Worm (Caenorhabditis elegans): ENCODE results near the gene twk-16.

Gene twk-16

DNA sequence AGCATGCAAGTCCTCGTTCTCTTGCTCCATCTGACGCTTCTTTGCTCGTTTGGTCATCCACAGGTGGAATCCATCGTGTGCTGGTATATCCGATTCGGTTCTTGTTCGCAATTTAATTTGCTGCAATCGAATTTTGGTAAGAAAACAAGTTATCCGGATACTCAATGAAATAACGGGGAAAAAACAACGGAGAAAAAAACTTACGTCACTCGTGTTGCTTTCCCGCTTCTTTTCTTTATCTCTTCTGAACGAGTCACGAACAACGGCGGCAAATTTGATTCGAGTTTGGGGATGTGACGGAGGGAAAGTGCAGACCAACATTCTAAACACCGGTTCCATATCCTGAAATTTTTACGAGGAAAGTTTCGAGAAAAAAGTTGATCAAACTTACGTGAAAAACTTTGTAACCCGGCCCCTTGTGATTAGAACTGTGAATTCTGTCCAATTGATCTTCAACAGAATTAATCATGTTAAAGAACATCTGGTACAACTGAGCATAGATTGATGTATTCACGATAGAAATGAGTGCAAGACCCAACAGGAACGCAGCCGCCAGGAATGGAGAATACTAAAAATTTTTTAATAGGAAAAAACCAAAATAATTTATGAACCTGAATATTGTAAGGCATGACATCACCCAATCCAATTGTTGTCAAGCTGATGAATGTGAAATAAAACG, 29.5 kb upstream of the twk-16 start:
- peak; percentile 26 for TF ChIP-seq ces-1 (GFP tag; optimal IDR thresholded peaks at IDR 0.05)
- no peak for TF ChIP-seq unc-39 (tag; optimal IDR thresholded peaks at IDR 0.05)
- no peak for TF ChIP-seq snpc-4 (tag; optimal IDR thresholded peaks at IDR 0.05)
- no peak for TF ChIP-seq mep-1 (tag; optimal IDR thresholded peaks at IDR 0.05)

DNA sequence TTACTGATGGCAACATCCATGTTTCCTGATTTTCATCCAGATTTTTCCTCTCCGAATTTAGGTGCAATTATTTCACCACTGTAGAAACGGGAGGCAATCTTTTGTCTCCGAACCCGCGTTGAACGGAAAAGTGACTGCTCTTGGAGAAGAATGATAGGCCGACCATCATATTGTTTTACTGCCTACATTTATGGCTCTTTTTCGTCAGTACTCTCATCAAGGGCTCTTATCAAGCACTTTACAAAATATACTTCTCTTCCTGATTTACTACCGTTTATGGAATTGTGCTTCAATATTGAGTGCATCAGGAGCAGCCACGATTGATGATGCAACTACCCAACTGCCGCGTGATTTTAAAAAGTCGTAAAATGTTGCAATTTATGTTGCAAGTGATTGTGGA, 26.5 kb upstream of the twk-16 start:
- TF ChIP-seq unc-39 (tag; optimal IDR thresholded peaks at IDR 0.05) (no peak), drap-1 (GFP tag; optimal IDR thresholded peaks at IDR 0.05) (no peak), blmp-1 (tag; optimal IDR thresholded peaks at IDR 0.05) (no peak), nhr-2 (tag; optimal IDR thresholded peaks at IDR 0.05) (no peak), sem-2 (GFP tag; optimal IDR thresholded peaks at IDR 0.05) (no peak), mls-2 (tag; optimal IDR thresholded peaks at IDR 0.05) (no peak), bed-3 (GFP tag; optimal IDR thresholded peaks at IDR 0.05) (no peak), snpc-4 (tag; optimal IDR thresholded peaks at IDR 0.05) (no peak), ceh-39 (tag; optimal IDR thresholded peaks at IDR 0.05) (no peak), ztf-11 (tag; optimal IDR thresholded peaks at IDR 0.05) (no peak), mep-1 (tag; optimal IDR thresholded peaks at IDR 0.05) (no peak), lin-13 (tag; optimal IDR thresholded peaks at IDR 0.05) (no peak), lin-32 (GFP tag; optimal IDR thresholded peaks at IDR 0.05) (no peak), mab-5 (tag; optimal IDR thresholded peaks at IDR 0.05) (no peak), ceh-83 (GFP tag; optimal IDR thresholded peaks at IDR 0.05) (no peak), zip-8 (tag; optimal IDR thresholded peaks at IDR 0.05) (no peak)

DNA sequence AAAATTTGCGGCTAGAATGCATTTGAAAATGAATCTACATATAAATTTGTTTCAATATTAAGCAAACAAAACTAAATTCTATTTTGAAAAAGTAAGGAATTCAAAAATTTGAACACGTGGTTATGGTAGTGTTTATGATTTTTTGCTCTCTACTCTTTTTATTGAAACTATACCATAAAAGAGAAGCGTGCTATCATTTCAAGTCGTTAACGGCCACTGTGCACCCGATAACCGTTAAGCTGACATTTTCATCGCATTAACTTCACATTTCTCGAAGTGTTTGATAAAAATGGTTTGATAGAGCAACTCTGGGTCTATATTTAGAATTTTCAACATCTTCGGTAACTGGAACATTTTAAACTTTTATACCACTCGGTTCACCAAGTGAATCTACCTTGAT, 26.1 kb upstream of the twk-16 start, which contains the start of gene twk-26:
twk-26 (minus strand) TSS at position 23 of the 400 bp plus-strand sequence.
- TF ChIP-seq nhr-2 (tag; optimal IDR thresholded peaks at IDR 0.05) (no peak), cnd-1 (tag; optimal IDR thresholded peaks at IDR 0.05) (no peak), blmp-1 (tag; optimal IDR thresholded peaks at IDR 0.05) (no peak), hlh-1 (tag; optimal IDR thresholded peaks at IDR 0.05) (no peak), zip-8 (tag; optimal IDR thresholded peaks at IDR 0.05) (no peak), sem-2 (GFP tag; optimal IDR thresholded peaks at IDR 0.05) (no peak), ceh-39 (tag; optimal IDR thresholded peaks at IDR 0.05) (no peak), ceh-83 (GFP tag; optimal IDR thresholded peaks at IDR 0.05) (no peak), mep-1 (tag; optimal IDR thresholded peaks at IDR 0.05) (no peak), lsy-2 (tag; optimal IDR thresholded peaks at IDR 0.05) (no peak), unc-62 (GFP tag; optimal IDR thresholded peaks at IDR 0.05) (no peak), ztf-11 (tag; optimal IDR thresholded peaks at IDR 0.05) (no peak), bed-3 (GFP tag; optimal IDR thresholded peaks at IDR 0.05) (no peak), unc-120 (tag; optimal IDR thresholded peaks at IDR 0.05; ENCODE audit: poor library complexity, severe bottlenecking) (no peak), M03D4.4 (tag; optimal IDR thresholded peaks at IDR 0.05) (no peak), mls-2 (tag; optimal IDR thresholded peaks at IDR 0.05) (no peak), elt-1 (tag; optimal IDR thresholded peaks at IDR 0.05; ENCODE audit: borderline replicate concordance, insufficient read depth) (no peak), nhr-76 (tag; optimal IDR thresholded peaks at IDR 0.05) (no peak)

DNA sequence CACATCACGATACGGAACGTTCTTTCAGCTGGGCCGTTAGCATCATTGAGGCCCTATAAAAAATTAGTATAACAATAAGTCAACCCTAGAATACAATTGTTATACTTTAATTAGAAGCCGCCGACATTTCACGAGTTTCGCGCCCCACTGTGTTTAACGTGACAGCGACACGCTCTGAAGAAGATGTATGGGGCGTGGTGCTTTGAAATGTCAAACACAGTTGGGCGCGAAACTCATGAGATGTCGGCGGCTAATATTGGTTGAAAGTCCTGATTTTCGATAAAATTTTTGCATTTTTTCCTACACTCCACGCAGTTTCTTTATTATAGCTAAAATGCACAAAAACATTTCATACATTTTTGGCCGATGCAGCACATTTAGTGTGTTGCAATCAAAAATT, 24.8 kb upstream of the twk-16 start:
- TF ChIP-seq blmp-1 (tag; optimal IDR thresholded peaks at IDR 0.05): no peak
- TF ChIP-seq ces-1 (GFP tag; optimal IDR thresholded peaks at IDR 0.05): no peak
- TF ChIP-seq unc-120 (tag; optimal IDR thresholded peaks at IDR 0.05; ENCODE audit: poor library complexity, severe bottlenecking): no peak
- no peak for TF ChIP-seq flh-1 (GFP tag; optimal IDR thresholded peaks at IDR 0.05)
- TF ChIP-seq sem-2 (GFP tag; optimal IDR thresholded peaks at IDR 0.05): no peak
- TF ChIP-seq hlh-1 (tag; optimal IDR thresholded peaks at IDR 0.05): no peak
- no peak for TF ChIP-seq unc-62 (GFP tag; optimal IDR thresholded peaks at IDR 0.05)
- no peak for TF ChIP-seq pha-4 (tag; optimal IDR thresholded peaks at IDR 0.05)
- no peak for TF ChIP-seq M03D4.4 (tag; optimal IDR thresholded peaks at IDR 0.05)
- TF ChIP-seq ceh-43 (GFP tag; optimal IDR thresholded peaks at IDR 0.05): no peak
- no peak for TF ChIP-seq mep-1 (tag; optimal IDR thresholded peaks at IDR 0.05)
- TF ChIP-seq nhr-2 (tag; optimal IDR thresholded peaks at IDR 0.05): no peak
- TF ChIP-seq nhr-76 (tag; optimal IDR thresholded peaks at IDR 0.05): no peak
- TF ChIP-seq unc-39 (tag; optimal IDR thresholded peaks at IDR 0.05): no peak
- TF ChIP-seq ceh-83 (GFP tag; optimal IDR thresholded peaks at IDR 0.05): no peak
- TF ChIP-seq lin-13 (tag; optimal IDR thresholded peaks at IDR 0.05): no peak
- TF ChIP-seq nhr-12 (tag; optimal IDR thresholded peaks at IDR 0.05): no peak
- no peak for TF ChIP-seq ceh-39 (tag; optimal IDR thresholded peaks at IDR 0.05)
- no peak for TF ChIP-seq cnd-1 (tag; optimal IDR thresholded peaks at IDR 0.05)
- no peak for TF ChIP-seq mls-2 (tag; optimal IDR thresholded peaks at IDR 0.05)

DNA sequence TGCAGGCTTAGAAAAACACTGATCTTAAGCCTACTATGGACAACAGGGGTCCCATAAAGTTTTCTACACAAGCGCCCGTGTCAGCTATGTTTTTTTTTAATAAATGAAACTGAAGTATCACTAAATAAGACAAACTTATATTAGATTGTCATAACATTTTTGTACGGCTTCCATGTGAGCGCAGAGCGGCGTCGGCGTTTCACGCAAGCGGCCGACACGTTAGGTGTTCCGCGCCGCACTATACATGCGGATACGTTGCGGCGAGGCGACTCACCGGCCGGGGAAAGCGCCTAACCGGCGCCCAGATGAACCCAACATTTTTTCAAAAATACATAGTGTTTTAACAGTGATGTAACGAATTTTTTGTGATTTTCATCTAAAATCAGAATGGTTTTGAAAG, 23.3 kb upstream of the twk-16 start:
- TF ChIP-seq mab-5 (tag; optimal IDR thresholded peaks at IDR 0.05): no peak
- TF ChIP-seq zip-8 (tag; optimal IDR thresholded peaks at IDR 0.05): no peak
- TF ChIP-seq lin-13 (tag; optimal IDR thresholded peaks at IDR 0.05): no peak
- no peak for TF ChIP-seq sem-2 (GFP tag; optimal IDR thresholded peaks at IDR 0.05)
- TF ChIP-seq lin-32 (GFP tag; optimal IDR thresholded peaks at IDR 0.05): no peak
- TF ChIP-seq ces-1 (GFP tag; optimal IDR thresholded peaks at IDR 0.05): no peak
- no peak for TF ChIP-seq unc-62 (GFP tag; optimal IDR thresholded peaks at IDR 0.05)
- no peak for TF ChIP-seq elt-1 (tag; optimal IDR thresholded peaks at IDR 0.05; ENCODE audit: borderline replicate concordance, insufficient read depth)
- no peak for TF ChIP-seq mls-2 (tag; optimal IDR thresholded peaks at IDR 0.05)
- no peak for TF ChIP-seq ceh-83 (GFP tag; optimal IDR thresholded peaks at IDR 0.05)
- no peak for TF ChIP-seq cnd-1 (tag; optimal IDR thresholded peaks at IDR 0.05)
- no peak for TF ChIP-seq nhr-76 (tag; optimal IDR thresholded peaks at IDR 0.05)
- TF ChIP-seq unc-120 (tag; optimal IDR thresholded peaks at IDR 0.05; ENCODE audit: poor library complexity, severe bottlenecking): no peak
- TF ChIP-seq mep-1 (tag; optimal IDR thresholded peaks at IDR 0.05): no peak
- TF ChIP-seq elt-3 (tag; optimal IDR thresholded peaks at IDR 0.05): no peak
- no peak for TF ChIP-seq nhr-28 (tag; optimal IDR thresholded peaks at IDR 0.05)
- TF ChIP-seq ceh-43 (GFP tag; optimal IDR thresholded peaks at IDR 0.05): no peak
- no peak for TF ChIP-seq bed-3 (GFP tag; optimal IDR thresholded peaks at IDR 0.05)
- no peak for TF ChIP-seq snpc-4 (tag; optimal IDR thresholded peaks at IDR 0.05)
- TF ChIP-seq pha-4 (tag; optimal IDR thresholded peaks at IDR 0.05): no peak

All from whole organism, mixed stage, embryonic.